Worm (Caenorhabditis elegans) whole organism, L1 larva: ENCODE measurements around the gene emc-5.
A peak's percentile ranks its signal among the peaks of the same experiment; 100 is the strongest.

Experiments
- C04F5.9 ChIP-seq: sonication (generic microtip); optimal IDR thresholded peaks from 2 replicates; lab custom pipeline; 2016; ENCODE audit warnings: missing genetic modification characterization, missing compliant biosample characterization
- C16A3.4 ChIP-seq: fragments of 150-350 bp; optimal IDR thresholded peaks from 2 replicates; lab custom pipeline; 2014; ENCODE audit warnings: missing biosample characterization, missing genetic modification characterization
- F16B12.6 ChIP-seq: fragments of 150-350 bp; optimal IDR thresholded peaks from 2 replicates; lab custom pipeline; 2014; ENCODE audit warnings: missing biosample characterization, missing genetic modification characterization
- alr-1 ChIP-seq: fragments of 200-800 bp; sonication (Bioruptor generic); optimal IDR thresholded peaks from 2 replicates; lab custom pipeline; 2018; ENCODE audit warnings: borderline replicate concordance, mild to moderate bottlenecking, missing genetic modification characterization, missing compliant biosample characterization
- ceh-82 ChIP-seq, 3 experiments: fragments of 150-350 bp in 1 of 3; sonication (generic microtip) in 2 of 3; optimal IDR thresholded peaks; 2 replicates each; lab custom pipeline; 2014 to 2017; ENCODE audit warnings: missing biosample characterization in 3 of 3, missing genetic modification characterization in 3 of 3
- ceh-88 ChIP-seq: fragments of 200-800 bp; sonication (Bioruptor generic); IDR thresholded peaks from 2 replicates; pipeline ENCODE4 v1.3.6; 2022; ENCODE audit warnings: missing genetic modification characterization, missing compliant biosample characterization
- efl-3 ChIP-seq: fragments of 200-800 bp; sonication (Bioruptor generic); optimal IDR thresholded peaks from 2 replicates; lab custom pipeline; 2018; ENCODE audit warnings: mild to moderate bottlenecking, missing genetic modification characterization, missing compliant biosample characterization
- egl-27 ChIP-seq, 2 experiments: fragments of 150-350 bp in 1 of 2; sonication (generic microtip); optimal IDR thresholded peaks; 3 replicates each; lab custom pipeline; 2017 to 2018; ENCODE audit warnings: missing biosample characterization in 2 of 2, missing genetic modification characterization in 2 of 2, missing genetic modification reagents in 2 of 2
- elt-2 ChIP-seq: sonication (generic microtip); optimal IDR thresholded peaks from 2 replicates; lab custom pipeline; 2016; ENCODE audit warnings: missing genetic modification characterization, mild to moderate bottlenecking, inconsistent platforms, missing compliant biosample characterization, missing genetic modification reagents
- elt-3 ChIP-seq, 6 experiments: fragments of 150-350 bp in 1 of 6; sonication (generic microtip); optimal IDR thresholded peaks; 2 replicates each; lab custom pipeline; 2017 to 2018; ENCODE audit warnings: missing biosample characterization in 6 of 6, missing genetic modification characterization in 6 of 6, inconsistent platforms in 1 of 6
- fos-1 ChIP-seq: fragments of 150-350 bp; optimal IDR thresholded peaks from 2 replicates; lab custom pipeline; 2014; ENCODE audit warnings: missing biosample characterization, missing genetic modification characterization
- grh-1 ChIP-seq: fragments of 200-800 bp; sonication (Bioruptor generic); IDR thresholded peaks from 2 replicates; pipeline ENCODE4 v1.3.6; 2022; ENCODE audit warnings: missing genetic modification reagents, missing genetic modification characterization, missing compliant biosample characterization
- hlh-4 ChIP-seq: sonication (generic microtip); optimal IDR thresholded peaks from 2 replicates; lab custom pipeline; 2016; ENCODE audit warnings: mild to moderate bottlenecking, missing genetic modification characterization, missing compliant biosample characterization
- hpl-2 ChIP-seq: fragments of 150-350 bp; optimal IDR thresholded peaks from 2 replicates; lab custom pipeline; 2014; ENCODE audit warnings: missing biosample characterization, missing genetic modification reagents, missing genetic modification characterization
- isw-1 ChIP-seq: fragments of 200-800 bp; sonication (Bioruptor generic); IDR thresholded peaks from 2 replicates; pipeline ENCODE4 v1.3.6; 2022; ENCODE audit warnings: missing genetic modification characterization, missing compliant biosample characterization
- jun-1 ChIP-seq: fragments of 150-350 bp; optimal IDR thresholded peaks from 2 replicates; lab custom pipeline; 2014; ENCODE audit warnings: missing biosample characterization, missing genetic modification reagents, missing genetic modification characterization
- lin-14 ChIP-seq: fragments of 200-800 bp; sonication (Bioruptor generic); optimal IDR thresholded peaks from 2 replicates; lab custom pipeline; 2018; ENCODE audit warnings: mild to moderate bottlenecking, missing genetic modification characterization, moderate library complexity, missing compliant biosample characterization
- lin-15B ChIP-seq: fragments of 150-350 bp; sonication (generic microtip); optimal IDR thresholded peaks from 3 replicates; lab custom pipeline; 2014; ENCODE audit warnings: missing biosample characterization, missing genetic modification characterization
- lin-35 ChIP-seq, 2 experiments: fragments of 150-350 bp; optimal IDR thresholded peaks; 2 replicates each; lab custom pipeline; 2014; ENCODE audit warnings: missing biosample characterization in 2 of 2, missing genetic modification characterization in 2 of 2, missing genetic modification reagents in 2 of 2
- lir-3 ChIP-seq: sonication (generic microtip); optimal IDR thresholded peaks from 2 replicates; lab custom pipeline; 2016; ENCODE audit warnings: mild to moderate bottlenecking, missing genetic modification characterization, moderate library complexity, missing compliant biosample characterization; ENCODE audit not compliant: poor library complexity
- lsy-2 ChIP-seq, 2 experiments: fragments of 150-350 bp; optimal IDR thresholded peaks; 2 replicates each; lab custom pipeline; 2014; ENCODE audit warnings: missing biosample characterization in 2 of 2, missing genetic modification characterization in 2 of 2
- mab-9 ChIP-seq: fragments of 200-800 bp; sonication (Bioruptor generic); IDR thresholded peaks from 2 replicates; pipeline ENCODE4 v1.3.6; 2022; ENCODE audit warnings: missing genetic modification reagents, missing genetic modification characterization, missing compliant biosample characterization
- nhr-11 ChIP-seq: fragments of 150-350 bp; optimal IDR thresholded peaks from 2 replicates; lab custom pipeline; 2014; ENCODE audit warnings: missing biosample characterization, missing genetic modification characterization
- nhr-19 ChIP-seq: fragments of 200-800 bp; sonication (Bioruptor generic); conservative IDR thresholded peaks from 2 replicates; pipeline ENCODE4 v1.3.6; 2022; ENCODE audit warnings: missing genetic modification characterization, missing compliant biosample characterization
- nhr-20 ChIP-seq: sonication (generic microtip); optimal IDR thresholded peaks from 2 replicates; lab custom pipeline; 2016; ENCODE audit warnings: mild to moderate bottlenecking, missing genetic modification characterization, missing compliant biosample characterization
- nhr-237 ChIP-seq: fragments of 150-350 bp; optimal IDR thresholded peaks from 2 replicates; lab custom pipeline; 2014; ENCODE audit warnings: missing biosample characterization, missing genetic modification characterization
- nhr-28 ChIP-seq: fragments of 150-350 bp; optimal IDR thresholded peaks from 2 replicates; lab custom pipeline; 2014; ENCODE audit warnings: missing biosample characterization, missing genetic modification characterization
- nhr-71 ChIP-seq: sonication (generic microtip); optimal IDR thresholded peaks from 2 replicates; lab custom pipeline; 2016; ENCODE audit warnings: mild to moderate bottlenecking, missing genetic modification characterization, moderate library complexity, missing compliant biosample characterization
- nhr-76 ChIP-seq: sonication (generic microtip); optimal IDR thresholded peaks from 2 replicates; lab custom pipeline; 2017; ENCODE audit warnings: missing biosample characterization, missing genetic modification characterization
- nhr-77 ChIP-seq: fragments of 150-350 bp; optimal IDR thresholded peaks from 2 replicates; lab custom pipeline; 2014; ENCODE audit warnings: missing biosample characterization, missing genetic modification characterization
- nhr-85 ChIP-seq: sonication (generic microtip); peaks from one replicate; lab custom pipeline; 2016; ENCODE audit warnings: missing genetic modification characterization, inconsistent platforms, missing compliant biosample characterization
- nhr-90 ChIP-seq: sonication (generic microtip); optimal IDR thresholded peaks from 2 replicates; lab custom pipeline; 2016; ENCODE audit warnings: mild to moderate bottlenecking, missing genetic modification characterization, missing compliant biosample characterization; ENCODE audit not compliant: poor library complexity
- pax-3 ChIP-seq: fragments of 200-800 bp; sonication (Bioruptor generic); optimal IDR thresholded peaks from 2 replicates; lab custom pipeline; 2018; ENCODE audit warnings: mild to moderate bottlenecking, missing genetic modification characterization, moderate library complexity, missing compliant biosample characterization
- pqm-1 ChIP-seq: sonication (generic microtip); optimal IDR thresholded peaks from 3 replicates; lab custom pipeline; 2017; ENCODE audit warnings: missing biosample characterization, missing genetic modification characterization
- rnt-1 ChIP-seq: sonication (generic microtip); optimal IDR thresholded peaks from 2 replicates; lab custom pipeline; 2016; ENCODE audit warnings: mild to moderate bottlenecking, missing genetic modification characterization, moderate library complexity, missing compliant biosample characterization
- skn-1 ChIP-seq: fragments of 150-350 bp; optimal IDR thresholded peaks from 2 replicates; lab custom pipeline; 2014; ENCODE audit warnings: missing biosample characterization, missing genetic modification characterization
- sox-4 ChIP-seq: sonication (generic microtip); optimal IDR thresholded peaks from 2 replicates; lab custom pipeline; 2016; ENCODE audit warnings: missing genetic modification characterization, missing compliant biosample characterization
- sptf-1 ChIP-seq: fragments of 150-350 bp; optimal IDR thresholded peaks from 2 replicates; lab custom pipeline; 2014; ENCODE audit warnings: missing biosample characterization, missing genetic modification characterization
- unc-130 ChIP-seq: fragments of 150-350 bp; optimal IDR thresholded peaks from 2 replicates; lab custom pipeline; 2017; ENCODE audit warnings: missing biosample characterization, missing genetic modification characterization, inconsistent platforms
- unc-30 ChIP-seq: sonication (generic microtip); optimal IDR thresholded peaks from 2 replicates; lab custom pipeline; 2017; ENCODE audit warnings: missing biosample characterization, missing genetic modification characterization
- unc-62 ChIP-seq: fragments of 150-350 bp; optimal IDR thresholded peaks from 2 replicates; lab custom pipeline; 2014; ENCODE audit warnings: missing biosample characterization, missing genetic modification reagents, missing genetic modification characterization
- unc-86 ChIP-seq: sonication (generic microtip); optimal IDR thresholded peaks from 2 replicates; lab custom pipeline; 2016; ENCODE audit warnings: missing genetic modification characterization, missing compliant biosample characterization
- unc-98 ChIP-seq: fragments of 200-800 bp; sonication (Bioruptor generic); IDR thresholded peaks from 2 replicates; pipeline ENCODE4 v1.3.6; 2022; ENCODE audit warnings: missing genetic modification characterization, missing compliant biosample characterization
- vab-15 ChIP-seq: sonication (generic microtip); optimal IDR thresholded peaks from 2 replicates; lab custom pipeline; 2017; ENCODE audit warnings: missing genotype, mild to moderate bottlenecking, missing genetic modification characterization, missing compliant biosample characterization
- xbp-1 ChIP-seq: sonication (generic microtip); optimal IDR thresholded peaks from 2 replicates; lab custom pipeline; 2016; ENCODE audit warnings: missing genetic modification characterization, missing compliant biosample characterization
- zip-4 ChIP-seq: fragments of 200-800 bp; sonication (Bioruptor generic); optimal IDR thresholded peaks from 2 replicates; lab custom pipeline; 2018; ENCODE audit warnings: mild to moderate bottlenecking, missing genetic modification characterization, moderate library complexity, missing compliant biosample characterization
- ztf-4 ChIP-seq: fragments of 150-350 bp; optimal IDR thresholded peaks from 2 replicates; lab custom pipeline; 2014; ENCODE audit warnings: missing biosample characterization, missing genetic modification characterization

Gene emc-5

DNA sequence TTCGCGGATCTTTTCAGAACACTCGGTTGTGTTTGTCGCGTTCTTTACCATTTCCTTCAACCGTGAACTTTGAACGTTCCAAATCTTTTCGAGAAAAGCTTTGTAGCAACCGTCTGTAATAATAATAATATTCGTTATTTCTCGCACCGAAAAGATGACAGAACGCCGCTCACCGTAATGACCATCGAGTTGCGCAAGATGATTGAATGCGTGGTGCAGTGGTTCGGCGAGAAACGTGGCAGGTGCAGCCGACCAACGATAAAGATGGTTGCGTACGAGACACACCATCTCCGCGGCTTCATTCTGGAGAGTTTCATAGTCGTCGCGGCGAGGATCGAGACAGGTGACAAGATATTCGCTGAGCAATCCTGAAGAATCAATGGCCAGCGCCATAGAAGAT is 46.4 kb downstream of the emc-5 start:
- TF ChIP-seq unc-30 = no peak
- TF ChIP-seq nhr-77 = no peak
- TF ChIP-seq rnt-1 (tag; lab: Kevin White, UChicago) = no peak
- TF ChIP-seq mab-9 (GFP tag; lab: Robert Waterston, UW) = no peak
- TF ChIP-seq elt-3 (tag; optimal IDR thresholded peaks at IDR 0.05; lab: Kevin White, UChicago) = no peak
- TF ChIP-seq sptf-1 (tag; lab: Kevin White, UChicago) = no peak
- TF ChIP-seq, all 84 proteins: peak for 0

DNA sequence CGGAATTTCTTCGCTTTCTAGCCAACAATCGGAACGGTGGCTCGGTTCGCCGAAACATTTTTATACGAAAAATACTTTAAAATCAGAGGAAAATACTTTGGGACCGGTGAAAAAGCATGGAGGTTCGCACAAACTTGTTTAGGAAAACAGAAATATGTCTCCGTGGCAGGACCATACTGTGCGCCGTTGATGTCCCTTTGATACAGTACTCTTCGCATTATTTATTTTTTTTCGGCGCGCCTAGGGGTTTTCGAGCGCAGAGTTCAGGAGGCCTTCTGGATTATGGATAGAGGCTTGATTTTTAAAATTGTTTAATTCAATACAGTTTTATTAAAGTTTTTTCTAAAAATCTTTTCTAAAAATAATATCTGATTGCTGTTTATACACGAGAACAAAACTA is 48.1 kb downstream of the emc-5 start, which contains the start of gene F54D5.9:
Gene F54D5.9 (minus strand): TSS at position 115 of the 400 bp plus-strand sequence.
- TF ChIP-seq vab-15 = no peak
- no peak for TF ChIP-seq nhr-85 (tag; lab: Kevin White, UChicago)
- TF ChIP-seq, all 84 proteins: peak for 0

- TF ChIP-seq lin-15B (peak; percentile 84), ztf-4 (tag; lab: Kevin White, UChicago) (peak; percentile 95), alr-1 (tag; lab: Kevin White, UChicago) (no peak), zip-4 (GFP tag; lab: Kevin White, UChicago) (peak; percentile 93), nhr-77 (peak; percentile 91), isw-1 (GFP tag; lab: Robert Waterston, UW) (peak; percentile 95), elt-2 (tag; lab: Kevin White, UChicago) (peak; percentile 87), unc-62 (no peak), grh-1 (GFP tag; lab: Robert Waterston, UW) (peak; percentile 95), lin-14 (GFP tag; lab: Kevin White, UChicago) (peak; percentile 99), nhr-28 (tag; lab: Kevin White, UChicago) (no peak), nhr-90 (tag; lab: Kevin White, UChicago) (peak; percentile 98), rnt-1 (tag; lab: Kevin White, UChicago) (peak; percentile 88), nhr-11 (tag; lab: Kevin White, UChicago) (peak; percentile 78), ceh-88 (peak; percentile 92), xbp-1 (tag; lab: Kevin White, UChicago) (peak; percentile 96), unc-98 (GFP tag; lab: Robert Waterston, UW) (peak; percentile 50; the same call in 1 of the 2 replicates), unc-130 (peak; percentile 81), egl-27 (tag; optimal IDR thresholded peaks at IDR 0.05; lab: Kevin White, UChicago) (no peak), lir-3 (peak; percentile 85), jun-1 (tag; lab: Kevin White, UChicago) (peak; percentile 94), efl-3 (GFP tag; lab: Kevin White, UChicago) (peak; percentile 62), sox-4 (tag; lab: Kevin White, UChicago) (peak; percentile 83), ceh-82 (tag; optimal IDR thresholded peaks at IDR 0.05; lab: Kevin White, UChicago) (peak; percentile 92 to 97 (median 94)), nhr-19 (GFP tag; lab: Robert Waterston, UW) (peak; percentile 97), nhr-237 (tag; lab: Kevin White, UChicago) (peak; percentile 92), unc-86 (tag; lab: Kevin White, UChicago) (peak; percentile 95), vab-15 (peak; percentile 67), C04F5.9 (tag; lab: Kevin White, UChicago) (peak; percentile 86), hlh-4 (tag; lab: Kevin White, UChicago) (no peak), nhr-76 (tag; lab: Kevin White, UChicago) (peak; percentile 64), pqm-1 (tag; lab: Kevin White, UChicago) (no peak), lin-35 (GFP tag; optimal IDR thresholded peaks at IDR 0.05; lab: Kevin White, UChicago) (peak; percentile 85 to 89), F16B12.6 (tag; lab: Kevin White, UChicago) (peak; percentile 27), fos-1 (tag; lab: Kevin White, UChicago) (peak; percentile 85), nhr-71 (tag; lab: Kevin White, UChicago) (peak; percentile 98), nhr-20 (peak; percentile 99), skn-1 (tag; lab: Kevin White, UChicago) (peak; percentile 93), pax-3 (tag; lab: Kevin White, UChicago) (peak; percentile 95), hpl-2 (peak; percentile 22), mab-9 (GFP tag; lab: Robert Waterston, UW) (peak; percentile 96), lsy-2 (tag; optimal IDR thresholded peaks at IDR 0.05; lab: Kevin White, UChicago) (peak; percentile 91), C16A3.4 (tag; lab: Kevin White, UChicago) (peak; percentile 91)
Observed at ce11 chrII:11545299-11545951, 48.8 kb downstream of the emc-5 start, which contains the start of gene dnj-13. TSS of gene dnj-13 (plus strand) at chrII:11545701.
